Fruit fly (Drosophila melanogaster) whole organism, prepupa: ENCODE results near the gene CG18563.

Experiments
- Blimp-1 ChIP-seq: fragments of 200-800 bp; sonication (Bioruptor generic); optimal IDR thresholded peaks from 3 replicates; lab custom pipeline; 2017; ENCODE audit warnings: missing biosample characterization, missing genetic modification characterization, mild to moderate bottlenecking, moderate library complexity, missing genetic modification reagents
- CG10631 ChIP-seq: fragments of 200-800 bp; sonication (Bioruptor generic); optimal IDR thresholded peaks from 2 replicates; lab custom pipeline; 2016; ENCODE audit warnings: missing biosample characterization, missing genetic modification characterization
- CG11294 ChIP-seq: fragments of 200-800 bp; sonication (Bioruptor generic); IDR thresholded peaks from 2 replicates; pipeline ENCODE4 v1.3.6; 2022; ENCODE audit warnings: missing biosample characterization, missing genetic modification characterization
- CG11762 ChIP-seq: fragments of 200-800 bp; sonication (Bioruptor generic); optimal IDR thresholded peaks from 3 replicates; lab custom pipeline; 2016; ENCODE audit warnings: missing biosample characterization, missing genetic modification characterization; ENCODE audit not compliant: insufficient read depth
- CG11902 ChIP-seq: fragments of 200-800 bp; sonication (Bioruptor generic); optimal IDR thresholded peaks from 3 replicates; lab custom pipeline; 2016; ENCODE audit warnings: missing biosample characterization, missing genetic modification characterization
- CG15336 ChIP-seq: fragments of 200-800 bp; sonication (Bioruptor generic); IDR thresholded peaks from 2 replicates; pipeline ENCODE4 v1.3.6; 2022; ENCODE audit warnings: missing biosample characterization, missing genetic modification characterization
- CG1621 ChIP-seq: fragments of 200-800 bp; sonication (Bioruptor generic); optimal IDR thresholded peaks from 3 replicates; lab custom pipeline; 2018; ENCODE audit warnings: missing biosample characterization, mild to moderate bottlenecking, missing genetic modification characterization
- CG16779 ChIP-seq: fragments of 200-800 bp; sonication (Bioruptor generic); optimal IDR thresholded peaks from 3 replicates; lab custom pipeline; 2017; ENCODE audit warnings: missing biosample characterization, mild to moderate bottlenecking, missing genetic modification characterization
- CG32006 ChIP-seq: fragments of 200-800 bp; sonication (Bioruptor generic); optimal IDR thresholded peaks from 3 replicates; lab custom pipeline; 2017; ENCODE audit warnings: missing biosample characterization, mild to moderate bottlenecking, missing genetic modification characterization
- CG3919 ChIP-seq: fragments of 200-800 bp; sonication (Bioruptor generic); optimal IDR thresholded peaks from 3 replicates; lab custom pipeline; 2016; ENCODE audit warnings: missing biosample characterization, missing genetic modification characterization
- CG4318 ChIP-seq: fragments of 200-800 bp; sonication (Bioruptor generic); optimal IDR thresholded peaks from 3 replicates; lab custom pipeline; 2017; ENCODE audit warnings: missing biosample characterization, mild to moderate bottlenecking, missing genetic modification characterization
- CG6163 ChIP-seq: fragments of 200-800 bp; sonication (Bioruptor generic); IDR thresholded peaks from 3 replicates; pipeline ENCODE4 v1.3.6; 2022; ENCODE audit warnings: missing biosample characterization, missing genetic modification characterization
- CG6276 ChIP-seq: fragments of 200-800 bp; sonication (Bioruptor generic); optimal IDR thresholded peaks from 2 replicates; lab custom pipeline; 2017; ENCODE audit warnings: missing biosample characterization, mild to moderate bottlenecking, missing genetic modification characterization
- CG6792 ChIP-seq: fragments of 200-800 bp; sonication (Bioruptor generic); optimal IDR thresholded peaks from 3 replicates; lab custom pipeline; 2016; ENCODE audit warnings: missing biosample characterization, missing genetic modification characterization
- CG6808 ChIP-seq: fragments of 200-800 bp; sonication (Bioruptor generic); optimal IDR thresholded peaks from 3 replicates; lab custom pipeline; 2017; ENCODE audit warnings: missing biosample characterization, missing genetic modification characterization, mild to moderate bottlenecking, moderate library complexity, missing genetic modification reagents
- CG6854 ChIP-seq: fragments of 200-800 bp; sonication (Bioruptor generic); optimal IDR thresholded peaks from 2 replicates; lab custom pipeline; 2017; ENCODE audit warnings: missing biosample characterization, mild to moderate bottlenecking, missing genetic modification characterization
- CG8119 ChIP-seq: fragments of 200-800 bp; sonication (Bioruptor generic); IDR thresholded peaks from 3 replicates; pipeline ENCODE4 v1.3.6; 2022; ENCODE audit warnings: missing biosample characterization, missing genetic modification characterization
- CG8319 ChIP-seq: fragments of 200-800 bp; sonication (Bioruptor generic); optimal IDR thresholded peaks from 3 replicates; lab custom pipeline; 2016; ENCODE audit warnings: missing biosample characterization, missing genetic modification characterization
- CG9139 ChIP-seq: fragments of 200-800 bp; sonication (Bioruptor generic); optimal IDR thresholded peaks from 3 replicates; lab custom pipeline; 2017; ENCODE audit warnings: missing biosample characterization, mild to moderate bottlenecking, missing genetic modification characterization
- Eip75B ChIP-seq: fragments of 200-800 bp; sonication (Bioruptor generic); optimal IDR thresholded peaks from 3 replicates; lab custom pipeline; 2016; ENCODE audit warnings: missing biosample characterization, missing genetic modification characterization
- Eip93F ChIP-seq: fragments of 200-800 bp; sonication (Bioruptor generic); optimal IDR thresholded peaks from 2 replicates; lab custom pipeline; 2016; ENCODE audit warnings: missing biosample characterization, mild to moderate bottlenecking, missing genetic modification characterization
- Ets21C ChIP-seq: fragments of 200-800 bp; sonication (Bioruptor generic); optimal IDR thresholded peaks from 3 replicates; lab custom pipeline; 2016; ENCODE audit warnings: missing biosample characterization, missing genetic modification characterization
- Gug ChIP-seq: fragments of 200-800 bp; sonication (Bioruptor generic); IDR thresholded peaks from 2 replicates; pipeline ENCODE4 v1.3.6; 2022; ENCODE audit warnings: missing biosample characterization, missing genetic modification characterization
- Hr4 ChIP-seq: fragments of 200-800 bp; sonication (Bioruptor generic); optimal IDR thresholded peaks from 3 replicates; lab custom pipeline; 2016; ENCODE audit warnings: missing biosample characterization, missing genetic modification characterization
- Lpt ChIP-seq: fragments of 200-800 bp; sonication (Bioruptor generic); optimal IDR thresholded peaks from 3 replicates; lab custom pipeline; 2016; ENCODE audit warnings: missing biosample characterization, missing genetic modification characterization
- Met ChIP-seq: fragments of 200-800 bp; sonication (Bioruptor generic); optimal IDR thresholded peaks from 3 replicates; lab custom pipeline; 2016; ENCODE audit warnings: missing biosample characterization, missing genetic modification characterization
- Smox ChIP-seq: fragments of 200-800 bp; sonication (Bioruptor generic); optimal IDR thresholded peaks from 3 replicates; lab custom pipeline; 2016; ENCODE audit warnings: missing biosample characterization, missing genetic modification characterization
- Sox102F ChIP-seq: fragments of 200-800 bp; sonication (Bioruptor generic); optimal IDR thresholded peaks from 2 replicates; lab custom pipeline; 2016; ENCODE audit warnings: missing biosample characterization, mild to moderate bottlenecking, missing genetic modification characterization
- Sox14 ChIP-seq: fragments of 200-800 bp; sonication (Bioruptor generic); optimal IDR thresholded peaks from 3 replicates; lab custom pipeline; 2016; ENCODE audit warnings: missing biosample characterization, missing genetic modification characterization
- Sox15 ChIP-seq: fragments of 200-800 bp; sonication (Bioruptor generic); optimal IDR thresholded peaks from 3 replicates; lab custom pipeline; 2016; ENCODE audit warnings: missing biosample characterization, missing genetic modification characterization
- achi ChIP-seq: fragments of 200-800 bp; sonication (Bioruptor generic); optimal IDR thresholded peaks from 3 replicates; lab custom pipeline; 2016; ENCODE audit warnings: missing biosample characterization, missing genetic modification characterization
- dac ChIP-seq: fragments of 200-800 bp; sonication (Bioruptor generic); optimal IDR thresholded peaks from 2 replicates; lab custom pipeline; 2017; ENCODE audit warnings: missing biosample characterization, mild to moderate bottlenecking, missing genetic modification characterization
- eg ChIP-seq: fragments of 200-800 bp; sonication (Bioruptor generic); IDR thresholded peaks from 3 replicates; pipeline ENCODE4 v1.3.6; 2022; ENCODE audit warnings: missing biosample characterization, missing genetic modification characterization
- esn ChIP-seq: fragments of 200-800 bp; sonication (Bioruptor generic); optimal IDR thresholded peaks from 2 replicates; lab custom pipeline; 2016; ENCODE audit warnings: missing biosample characterization, mild to moderate bottlenecking, missing genetic modification characterization, moderate library complexity
- fd59A ChIP-seq: fragments of 200-800 bp; sonication (Bioruptor generic); optimal IDR thresholded peaks from 2 replicates; lab custom pipeline; 2017; ENCODE audit warnings: missing biosample characterization, mild to moderate bottlenecking, missing genetic modification characterization, missing genetic modification reagents
- fd85E ChIP-seq: fragments of 200-800 bp; sonication (Bioruptor generic); optimal IDR thresholded peaks from 3 replicates; lab custom pipeline; 2016; ENCODE audit warnings: missing biosample characterization, missing genetic modification characterization
- fkh ChIP-seq: fragments of 200-800 bp; sonication (Bioruptor generic); optimal IDR thresholded peaks from 3 replicates; lab custom pipeline; 2017; ENCODE audit warnings: missing biosample characterization, mild to moderate bottlenecking, missing genetic modification characterization, moderate library complexity
- lz ChIP-seq: fragments of 200-800 bp; sonication (Bioruptor generic); optimal IDR thresholded peaks from 3 replicates; lab custom pipeline; 2016; ENCODE audit warnings: missing biosample characterization, missing genetic modification characterization
- net ChIP-seq: fragments of 200-800 bp; sonication (Bioruptor generic); optimal IDR thresholded peaks from 3 replicates; lab custom pipeline; 2016; ENCODE audit warnings: missing biosample characterization, missing genetic modification characterization
- salr ChIP-seq, 2 experiments: fragments of 200-800 bp; sonication (Bioruptor generic); optimal IDR thresholded peaks; 3 replicates each; lab custom pipeline; 2016 to 2018; ENCODE audit warnings: missing biosample characterization in 2 of 2, missing genetic modification characterization in 2 of 2, mild to moderate bottlenecking in 1 of 2
- spab ChIP-seq: fragments of 200-800 bp; sonication (Bioruptor generic); optimal IDR thresholded peaks from 2 replicates; lab custom pipeline; 2017; ENCODE audit warnings: missing biosample characterization, mild to moderate bottlenecking, missing genetic modification characterization, missing genetic modification reagents
- ss ChIP-seq, 2 experiments: fragments of 200-800 bp; sonication (Bioruptor generic); optimal IDR thresholded peaks; 2 replicates in 1 of 2; 3 replicates in 1 of 2; lab custom pipeline; 2017 to 2018; ENCODE audit warnings: mild to moderate bottlenecking in 2 of 2, missing biosample characterization in 2 of 2, missing genetic modification characterization in 2 of 2, moderate library complexity in 1 of 2
- svp ChIP-seq: fragments of 200-800 bp; sonication (Bioruptor generic); peaks from one replicate; lab custom pipeline; 2016; ENCODE audit warnings: missing biosample characterization, missing genetic modification characterization
- topi ChIP-seq: fragments of 200-800 bp; sonication (Bioruptor generic); optimal IDR thresholded peaks from 3 replicates; lab custom pipeline; 2016; ENCODE audit warnings: missing biosample characterization, missing genetic modification characterization
- vri ChIP-seq: fragments of 200-800 bp; sonication (Bioruptor generic); optimal IDR thresholded peaks from 3 replicates; lab custom pipeline; 2016; ENCODE audit warnings: missing biosample characterization, mild to moderate bottlenecking, missing genetic modification characterization

CG18563 gene

dm6 chr2L:17429788-17430587 is 27.9 kb downstream of the CG18563 start (continued):
- TF ChIP-seq achi (GFP tag; lab: Kevin White, UChicago): peak; percentile 81
- no peak for TF ChIP-seq CG9139
- TF ChIP-seq CG1621 (tag; lab: Kevin White, UChicago): peak; percentile 72
- TF ChIP-seq Eip75B (GFP tag; lab: Kevin White, UChicago): peak; percentile 85
- TF ChIP-seq CG11294 (GFP tag; lab: Robert Waterston, UW): peak; percentile 86
- TF ChIP-seq salr (GFP tag; optimal IDR thresholded peaks at IDR 0.05; lab: Kevin White, UChicago): peak; percentile 20 to 90
- peak; percentile 73 for TF ChIP-seq net (GFP tag; lab: Kevin White, UChicago)
- TF ChIP-seq CG8319 (GFP tag; lab: Kevin White, UChicago): peak; percentile 93
- TF ChIP-seq CG11902 (GFP tag; lab: Kevin White, UChicago): peak; percentile 68
- TF ChIP-seq dac (GFP tag; lab: Kevin White, UChicago): peak; percentile 68
- TF ChIP-seq Lpt (GFP tag; lab: Kevin White, UChicago): peak; percentile 93
- TF ChIP-seq Smox (GFP tag; lab: Kevin White, UChicago): peak; percentile 77
- peak; percentile 59 to 84 for TF ChIP-seq ss (GFP tag; optimal IDR thresholded peaks at IDR 0.05; lab: Kevin White, UChicago)
- peak; percentile 95 for TF ChIP-seq CG11762 (GFP tag; lab: Kevin White, UChicago)
- TF ChIP-seq CG16779 (tag; lab: Kevin White, UChicago): peak; percentile 87
- TF ChIP-seq Gug (GFP tag; lab: Robert Waterston, UW): peak; percentile 82
- TF ChIP-seq Sox14 (GFP tag; lab: Kevin White, UChicago): peak; percentile 85
- TF ChIP-seq CG32006 (GFP tag; lab: Kevin White, UChicago): peak; percentile 95
- peak; percentile 35 for TF ChIP-seq Eip93F
- peak; percentile 94 for TF ChIP-seq esn
- peak; percentile 87 for TF ChIP-seq CG6276 (GFP tag; lab: Kevin White, UChicago)
- TF ChIP-seq CG6792 (GFP tag; lab: Kevin White, UChicago): peak; percentile 93
- peak; percentile 79 for TF ChIP-seq CG6854
- TF ChIP-seq, all 60 proteins: peak for 58

- TF ChIP-seq esn: peak; percentile 11
- TF ChIP-seq CG6163 (GFP tag; lab: Robert Waterston, UW): peak; percentile 64
- TF ChIP-seq Ets21C (GFP tag; lab: Kevin White, UChicago): no peak
- TF ChIP-seq CG11902 (GFP tag; lab: Kevin White, UChicago): no peak
- peak; percentile 39 for TF ChIP-seq Sox102F
- TF ChIP-seq CG11762 (GFP tag; lab: Kevin White, UChicago): no peak
- peak; percentile 92 for TF ChIP-seq svp (GFP tag; lab: Kevin White, UChicago)
- TF ChIP-seq CG6808 (GFP tag; lab: Kevin White, UChicago): peak; percentile 63
- TF ChIP-seq spab (GFP tag; lab: Kevin White, UChicago): peak; percentile 43
- peak; percentile 8 for TF ChIP-seq topi (GFP tag; lab: Kevin White, UChicago)
- no peak for TF ChIP-seq achi (GFP tag; lab: Kevin White, UChicago)
- TF ChIP-seq vri (GFP tag; lab: Kevin White, UChicago): peak; percentile 63
- no peak for TF ChIP-seq Blimp-1 (GFP tag; lab: Kevin White, UChicago)
- TF ChIP-seq net (GFP tag; lab: Kevin White, UChicago): peak; percentile 42
- TF ChIP-seq CG6854: peak; percentile 25
- TF ChIP-seq fkh (GFP tag; lab: Kevin White, UChicago): peak; percentile 65
- TF ChIP-seq lz: no peak
- peak; percentile 44 for TF ChIP-seq CG16779 (tag; lab: Kevin White, UChicago)
- peak; percentile 72 to 87 for TF ChIP-seq ss (GFP tag; optimal IDR thresholded peaks at IDR 0.05; lab: Kevin White, UChicago)
- no peak for TF ChIP-seq Sox15 (GFP tag; lab: Kevin White, UChicago)
- peak; percentile 41 for TF ChIP-seq Eip75B (GFP tag; lab: Kevin White, UChicago)
- TF ChIP-seq CG8319 (GFP tag; lab: Kevin White, UChicago): peak; percentile 31
- peak; percentile 72 for TF ChIP-seq eg
- TF ChIP-seq CG9139: peak; percentile 81
- no peak for TF ChIP-seq CG32006 (GFP tag; lab: Kevin White, UChicago)
- TF ChIP-seq Smox (GFP tag; lab: Kevin White, UChicago): no peak
- TF ChIP-seq CG10631 (GFP tag; lab: Kevin White, UChicago): no peak
- TF ChIP-seq Hr4 (GFP tag; lab: Kevin White, UChicago): no peak
- peak; percentile 51 for TF ChIP-seq CG3919 (GFP tag; lab: Kevin White, UChicago)
- no peak for TF ChIP-seq CG4318 (GFP tag; lab: Kevin White, UChicago)
- peak; percentile 2 for TF ChIP-seq Met (GFP tag; lab: Kevin White, UChicago)
- TF ChIP-seq fd59A (GFP tag; lab: Kevin White, UChicago): peak; percentile 23
- TF ChIP-seq CG15336 (GFP tag; lab: Robert Waterston, UW): peak; percentile 59
- peak; percentile 59; the same call in 1 of the 3 replicates for TF ChIP-seq CG8119
- TF ChIP-seq fd85E (GFP tag; lab: Kevin White, UChicago): no peak
- TF ChIP-seq CG6276 (GFP tag; lab: Kevin White, UChicago): peak; percentile 28
These were observed 29.9 kb downstream of the CG18563 start for dm6 chr2L:17427929-17428456.
